Fruit fly (Drosophila melanogaster) whole organism, embryonic: ENCODE results near the gene HIPP1.

Source experiments
- C15 ChIP-seq: fragments of 200-800 bp; sonication (Bioruptor generic); IDR thresholded peaks from 3 replicates; pipeline ENCODE4 v1.3.6; 2022; ENCODE audit warnings: missing biosample characterization, missing genetic modification characterization
- CG10431 ChIP-seq: fragments of 200-800 bp; sonication (Bioruptor generic); optimal IDR thresholded peaks from 3 replicates; lab custom pipeline; 2018; ENCODE audit warnings: missing biosample characterization, mild to moderate bottlenecking, missing genetic modification characterization
- CG12155 ChIP-seq: fragments of 200-800 bp; sonication (Bioruptor generic); optimal IDR thresholded peaks from 3 replicates; lab custom pipeline; 2016; ENCODE audit warnings: missing biosample characterization, missing genetic modification characterization
- CG12219 ChIP-seq: fragments of 200-800 bp; sonication (Bioruptor generic); optimal IDR thresholded peaks from 3 replicates; lab custom pipeline; 2018; ENCODE audit warnings: missing biosample characterization, mild to moderate bottlenecking, missing genetic modification characterization
- CG12391 ChIP-seq: fragments of 200-800 bp; sonication (Bioruptor generic); optimal IDR thresholded peaks from 3 replicates; lab custom pipeline; 2018; ENCODE audit warnings: missing biosample characterization, mild to moderate bottlenecking, missing genetic modification characterization, moderate library complexity
- CG12744 ChIP-seq: fragments of 200-800 bp; sonication (Bioruptor generic); optimal IDR thresholded peaks from 2 replicates; lab custom pipeline; 2016; ENCODE audit warnings: missing biosample characterization, missing genetic modification characterization
- CG12942 ChIP-seq: fragments of 200-800 bp; sonication (Bioruptor generic); optimal IDR thresholded peaks from 3 replicates; lab custom pipeline; 2016; ENCODE audit warnings: missing biosample characterization, missing genetic modification characterization
- CG13624 ChIP-seq: fragments of 200-800 bp; sonication (Bioruptor generic); optimal IDR thresholded peaks from 2 replicates; lab custom pipeline; 2016; ENCODE audit warnings: missing biosample characterization, missing genetic modification characterization
- CG14441 ChIP-seq: fragments of 200-800 bp; sonication (Bioruptor generic); IDR thresholded peaks from 2 replicates; pipeline ENCODE4 v1.3.6; 2022; ENCODE audit warnings: missing biosample characterization, missing genetic modification characterization
- CG16813 ChIP-seq: fragments of 200-800 bp; sonication (Bioruptor generic); IDR thresholded peaks from 3 replicates; pipeline ENCODE4 v1.3.6; 2022; ENCODE audit warnings: missing biosample characterization, missing genetic modification characterization; ENCODE audit not compliant: partially characterized antibody
- CG17359 ChIP-seq: fragments of 200-800 bp; sonication (Bioruptor generic); optimal IDR thresholded peaks from 3 replicates; lab custom pipeline; 2018; ENCODE audit warnings: missing biosample characterization, mild to moderate bottlenecking, missing genetic modification characterization, moderate library complexity
- CG1792 ChIP-seq: fragments of 200-800 bp; sonication (Bioruptor generic); optimal IDR thresholded peaks from 2 replicates; lab custom pipeline; 2016; ENCODE audit warnings: missing biosample characterization, missing genetic modification characterization
- CG32532 ChIP-seq: fragments of 200-800 bp; sonication (Bioruptor generic); IDR thresholded peaks from 2 replicates; pipeline ENCODE4 v1.3.6; 2022; ENCODE audit warnings: missing biosample characterization, missing genetic modification characterization
- CG33213 ChIP-seq: fragments of 200-800 bp; sonication (Bioruptor generic); optimal IDR thresholded peaks from 3 replicates; lab custom pipeline; 2016; ENCODE audit warnings: missing biosample characterization, missing genetic modification characterization
- CG34224 ChIP-seq: fragments of 200-800 bp; sonication (Bioruptor generic); IDR thresholded peaks from 3 replicates; pipeline ENCODE4 v1.3.6; 2022; ENCODE audit warnings: missing biosample characterization, missing genetic modification characterization; ENCODE audit not compliant: partially characterized antibody
- CG34376 ChIP-seq: fragments of 200-800 bp; sonication (Bioruptor generic); optimal IDR thresholded peaks from 2 replicates; lab custom pipeline; 2018; ENCODE audit warnings: missing biosample characterization, mild to moderate bottlenecking, missing genetic modification characterization
- CG5180 ChIP-seq: fragments of 200-800 bp; sonication (Bioruptor generic); optimal IDR thresholded peaks from 3 replicates; lab custom pipeline; 2017; ENCODE audit warnings: missing biosample characterization, missing genetic modification characterization, mild to moderate bottlenecking, moderate library complexity, missing genetic modification reagents
- CG8290 ChIP-seq, 3 experiments: fragments of 200-800 bp; sonication (Bioruptor generic); optimal IDR thresholded peaks; 2 replicates each; lab custom pipeline; 2016 to 2019; ENCODE audit warnings: missing biosample characterization in 3 of 3, missing genetic modification characterization in 3 of 3, mild to moderate bottlenecking in 2 of 3, moderate library complexity in 1 of 3
- CG8765 ChIP-seq: fragments of 200-800 bp; sonication (Bioruptor generic); IDR thresholded peaks from 2 replicates; pipeline ENCODE4 v1.3.6; 2022; ENCODE audit warnings: missing biosample characterization, missing genetic modification characterization
- CG9215 ChIP-seq: fragments of 200-800 bp; sonication (Bioruptor generic); IDR thresholded peaks from 2 replicates; pipeline ENCODE4 v1.3.6; 2022; ENCODE audit warnings: missing biosample characterization, missing genetic modification characterization
- CG9797 ChIP-seq: fragments of 200-800 bp; sonication (Bioruptor generic); optimal IDR thresholded peaks from 3 replicates; lab custom pipeline; 2018; ENCODE audit warnings: missing biosample characterization, mild to moderate bottlenecking, missing genetic modification characterization
- Chrac-16 ChIP-seq: fragments of 200-800 bp; sonication (Bioruptor generic); optimal IDR thresholded peaks from 3 replicates; lab custom pipeline; 2016; ENCODE audit warnings: missing biosample characterization, missing genetic modification characterization
- D19A ChIP-seq: fragments of 200-800 bp; optimal IDR thresholded peaks from 3 replicates; lab custom pipeline; 2019; ENCODE audit warnings: missing biosample characterization, mild to moderate bottlenecking, missing genetic modification characterization, moderate library complexity
- Deaf1 ChIP-seq: fragments of 200-800 bp; optimal IDR thresholded peaks from 3 replicates; lab custom pipeline; 2019; ENCODE audit warnings: missing biosample characterization, mild to moderate bottlenecking, missing genetic modification characterization, moderate library complexity
- Dip2 ChIP-seq: fragments of 200-800 bp; sonication (Bioruptor generic); IDR thresholded peaks from 2 replicates; pipeline ENCODE4 v1.3.6; 2022; ENCODE audit warnings: missing biosample characterization, missing genetic modification characterization
- Drgx ChIP-seq: fragments of 200-800 bp; sonication (Bioruptor generic); IDR thresholded peaks from 2 replicates; pipeline ENCODE4 v1.3.6; 2022; ENCODE audit warnings: missing biosample characterization, missing genetic modification characterization
- Hsf ChIP-seq: fragments of 200-800 bp; sonication (Bioruptor generic); optimal IDR thresholded peaks from 3 replicates; lab custom pipeline; 2016; ENCODE audit warnings: missing biosample characterization, missing genetic modification characterization
- MESR4 ChIP-seq: fragments of 200-800 bp; sonication (Bioruptor generic); optimal IDR thresholded peaks from 2 replicates; lab custom pipeline; 2018; ENCODE audit warnings: missing biosample characterization, mild to moderate bottlenecking, missing genetic modification characterization, moderate library complexity
- Nf-YA ChIP-seq: fragments of 200-800 bp; sonication (Bioruptor generic); IDR thresholded peaks from 2 replicates; pipeline ENCODE4 v1.3.6; 2022; ENCODE audit warnings: missing biosample characterization, missing genetic modification characterization
- Opbp ChIP-seq: fragments of 200-800 bp; sonication (Bioruptor generic); IDR thresholded peaks from 3 replicates; pipeline ENCODE4 v1.3.6; 2022; ENCODE audit warnings: missing biosample characterization, missing genetic modification characterization; ENCODE audit not compliant: partially characterized antibody
- Xrp1 ChIP-seq: fragments of 200-800 bp; sonication (Bioruptor generic); IDR thresholded peaks from 2 replicates; pipeline ENCODE4 v1.3.6; 2022; ENCODE audit warnings: missing biosample characterization, missing genetic modification characterization
- ap ChIP-seq: fragments of 200-800 bp; sonication (Bioruptor generic); IDR thresholded peaks from 2 replicates; pipeline ENCODE4 v1.3.6; 2022; ENCODE audit warnings: missing biosample characterization, missing genetic modification characterization
- ash1 ChIP-seq: fragments of 200-800 bp; sonication (Bioruptor generic); optimal IDR thresholded peaks from 2 replicates; lab custom pipeline; 2018; ENCODE audit warnings: missing biosample characterization, mild to moderate bottlenecking, missing genetic modification characterization
- az2 ChIP-seq: fragments of 200-800 bp; sonication (Bioruptor generic); optimal IDR thresholded peaks from 3 replicates; lab custom pipeline; 2016; ENCODE audit warnings: missing biosample characterization, missing genetic modification characterization
- gcm ChIP-seq: fragments of 200-800 bp; sonication (Bioruptor generic); optimal IDR thresholded peaks from 2 replicates; lab custom pipeline; 2019; ENCODE audit warnings: missing biosample characterization, mild to moderate bottlenecking, missing genetic modification characterization, moderate library complexity
- gem ChIP-seq: fragments of 200-800 bp; sonication (Bioruptor generic); optimal IDR thresholded peaks from 2 replicates; lab custom pipeline; 2019; ENCODE audit warnings: missing biosample characterization, mild to moderate bottlenecking, missing genetic modification characterization, moderate library complexity
- gro ChIP-seq: fragments of 200-800 bp; sonication (Bioruptor generic); optimal IDR thresholded peaks from 2 replicates; lab custom pipeline; 2016; ENCODE audit warnings: missing biosample characterization, missing genetic modification characterization
- gsb-n ChIP-seq: fragments of 200-800 bp; sonication (Bioruptor generic); optimal IDR thresholded peaks from 3 replicates; lab custom pipeline; 2018; ENCODE audit warnings: missing biosample characterization, mild to moderate bottlenecking, missing genetic modification characterization
- hth ChIP-seq: fragments of >200 bp; optimal IDR thresholded peaks from 2 replicates; lab custom pipeline; 2017; ENCODE audit warnings: inconsistent platforms
- kni ChIP-seq: fragments of 200-800 bp; sonication (Bioruptor generic); optimal IDR thresholded peaks from 3 replicates; lab custom pipeline; 2017; ENCODE audit warnings: mild to moderate bottlenecking, missing biosample characterization, missing genetic modification reagents, missing genetic modification characterization
- pho ChIP-seq: fragments of 200-800 bp; sonication (Bioruptor generic); optimal IDR thresholded peaks from 2 replicates; lab custom pipeline; 2016; ENCODE audit warnings: missing biosample characterization, missing genetic modification characterization
- pros ChIP-seq: fragments of 200-800 bp; sonication (Bioruptor generic); optimal IDR thresholded peaks from 3 replicates; lab custom pipeline; 2019; ENCODE audit warnings: missing biosample characterization, mild to moderate bottlenecking, missing genetic modification characterization, moderate library complexity
- ranshi ChIP-seq: fragments of 200-800 bp; sonication (Bioruptor generic); IDR thresholded peaks from 2 replicates; pipeline ENCODE4 v1.3.6; 2022; ENCODE audit warnings: missing biosample characterization, missing genetic modification characterization
- sima ChIP-seq: fragments of 200-800 bp; sonication (Bioruptor generic); optimal IDR thresholded peaks from 2 replicates; lab custom pipeline; 2016; ENCODE audit warnings: missing biosample characterization, missing genetic modification characterization
- sug ChIP-seq: fragments of 200-800 bp; optimal IDR thresholded peaks from 2 replicates; lab custom pipeline; 2019; ENCODE audit warnings: missing biosample characterization, mild to moderate bottlenecking, missing genetic modification characterization, moderate library complexity
- trh ChIP-seq: fragments of 200-800 bp; sonication (Bioruptor generic); optimal IDR thresholded peaks from 2 replicates; lab custom pipeline; 2016; ENCODE audit warnings: missing biosample characterization, missing genetic modification characterization
- wek ChIP-seq: fragments of 200-800 bp; sonication (Bioruptor generic); optimal IDR thresholded peaks from 3 replicates; lab custom pipeline; 2018; ENCODE audit warnings: missing biosample characterization, mild to moderate bottlenecking, missing genetic modification characterization, moderate library complexity
- yki ChIP-seq: fragments of >200 bp; optimal IDR thresholded peaks from 3 replicates; lab custom pipeline; 2018
- z ChIP-seq: fragments of 200-800 bp; sonication (Bioruptor generic); IDR thresholded peaks from 3 replicates; pipeline ENCODE4 v1.3.6; 2022; ENCODE audit warnings: missing biosample characterization, missing genetic modification characterization
- zf30C ChIP-seq: fragments of 200-800 bp; sonication (Bioruptor generic); optimal IDR thresholded peaks from 3 replicates; lab custom pipeline; 2018; ENCODE audit warnings: missing biosample characterization, mild to moderate bottlenecking, missing genetic modification characterization

The HIPP1 gene

DNA sequence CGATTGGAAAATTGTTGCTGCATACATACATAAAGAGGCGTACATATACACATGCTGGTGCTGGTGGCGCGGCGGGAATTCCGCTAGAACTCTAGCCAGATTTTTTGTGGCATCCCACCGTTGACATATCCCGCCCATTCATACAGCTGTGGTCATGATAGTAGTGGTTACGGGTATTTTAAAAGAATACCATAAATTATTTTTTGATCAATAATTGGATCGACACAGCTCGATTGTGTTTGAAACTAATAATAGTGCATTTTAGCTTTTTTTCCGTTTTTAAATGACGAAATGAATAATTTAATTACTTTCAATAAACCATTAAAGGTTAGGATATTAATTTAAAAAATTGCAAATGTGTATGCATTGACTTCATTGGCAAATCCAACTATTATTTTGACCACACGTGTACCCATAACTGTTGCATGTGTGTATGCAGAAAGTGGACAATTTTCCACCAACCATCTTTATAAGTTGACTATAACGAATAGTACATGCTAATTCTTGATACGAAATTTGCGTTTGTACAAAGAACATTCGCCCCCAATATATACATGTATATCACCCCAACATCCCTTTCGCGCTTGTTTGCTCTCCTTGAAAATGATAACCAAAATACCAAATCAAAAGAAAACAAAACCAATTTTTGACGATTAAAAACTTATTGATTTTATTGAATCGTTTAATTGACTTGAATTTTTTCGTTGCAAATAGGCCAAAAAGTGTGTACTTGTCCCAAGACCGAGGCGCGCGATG is 37.4 kb upstream of the HIPP1 start:
- TF ChIP-seq CG16813 (no peak), az2 (GFP tag; lab: Kevin White, UChicago) (peak; percentile 83), CG1792 (peak; percentile 29), CG14441 (GFP tag; lab: Robert Waterston, UW) (peak; percentile 81), Dip2 (GFP tag; lab: Robert Waterston, UW) (no peak), C15 (GFP tag; lab: Robert Waterston, UW) (0 out of 3 replicates have a peak, but pooled peaks have one; percentile 38), kni (GFP tag; lab: Kevin White, UChicago) (no peak), D19A (tag; lab: Kevin White, UChicago) (peak; percentile 73), wek (GFP tag; lab: Kevin White, UChicago) (peak; percentile 73), Opbp (GFP tag; lab: Robert Waterston, UW) (0 out of 3 replicates have a peak, but pooled peaks have one; percentile 22), trh (GFP tag; lab: Kevin White, UChicago) (peak; percentile 16), z (GFP tag; lab: Robert Waterston, UW) (no peak), yki (no peak), Drgx (GFP tag; lab: Robert Waterston, UW) (peak; percentile 87), hth (lab: Kevin White, UChicago) (no peak), gcm (peak; percentile 67), Xrp1 (peak; percentile 87), CG17359 (tag; lab: Kevin White, UChicago) (peak; percentile 86), sima (GFP tag; lab: Kevin White, UChicago) (no peak), CG12155 (GFP tag; lab: Kevin White, UChicago) (peak; percentile 71), CG9797 (GFP tag; lab: Kevin White, UChicago) (no peak), CG12391 (tag; lab: Kevin White, UChicago) (peak; percentile 84), CG33213 (GFP tag; lab: Kevin White, UChicago) (peak; percentile 63), Deaf1 (tag; lab: Kevin White, UChicago) (peak; percentile 30), CG9215 (peak; percentile 59), sug (tag; lab: Kevin White, UChicago) (no peak), CG32532 (GFP tag; lab: Robert Waterston, UW) (peak; percentile 89), Chrac-16 (GFP tag; lab: Kevin White, UChicago) (peak; percentile 73), CG34376 (GFP tag; lab: Kevin White, UChicago) (peak; percentile 43), CG8290 (GFP tag; optimal IDR thresholded peaks at IDR 0.05; lab: Kevin White, UChicago) (peak; percentile 45), CG8290 (tag; optimal IDR thresholded peaks at IDR 0.05; lab: Kevin White, UChicago) (peak; percentile 5 to 86), ranshi (peak; percentile 81), gem (tag; lab: Kevin White, UChicago) (peak; percentile 88), pros (no peak), pho (GFP tag; lab: Kevin White, UChicago) (peak; percentile 59), MESR4 (peak; percentile 60), CG12942 (GFP tag; lab: Kevin White, UChicago) (peak; percentile 64), ash1 (GFP tag; lab: Kevin White, UChicago) (peak; percentile 52), gro (GFP tag; lab: Kevin White, UChicago) (peak; percentile 69), CG5180 (no peak), zf30C (GFP tag; lab: Kevin White, UChicago) (no peak), CG10431 (GFP tag; lab: Kevin White, UChicago) (no peak), CG13624 (peak; percentile 57), CG8765 (no peak), CG34224 (GFP tag; lab: Robert Waterston, UW) (no peak; the same call in 2 of the 3 replicates), CG12744 (GFP tag; lab: Kevin White, UChicago) (peak; percentile 60), ap (GFP tag; lab: Robert Waterston, UW) (peak; percentile 75), Hsf (peak; percentile 81), Nf-YA (GFP tag; lab: Robert Waterston, UW) (peak; percentile 66), gsb-n (tag; lab: Kevin White, UChicago) (peak; percentile 77), CG12219 (GFP tag; lab: Kevin White, UChicago) (peak; percentile 86)
